Worm (Caenorhabditis elegans) whole organism, young adult: Measurements from ENCODE around the gene F17C11.22.

Experiments
- ceh-27 ChIP-seq: fragments of 200-800 bp; sonication (Bioruptor generic); optimal IDR thresholded peaks from 2 replicates; lab custom pipeline; 2018; ENCODE audit warnings: mild to moderate bottlenecking, missing genetic modification characterization, moderate library complexity, missing compliant biosample characterization
- egl-18 ChIP-seq: fragments of 200-800 bp; sonication (Bioruptor generic); IDR thresholded peaks from 2 replicates; pipeline ENCODE4 v1.3.6; 2022; ENCODE audit warnings: missing genetic modification reagents, missing genetic modification characterization, missing compliant biosample characterization
- egl-44 ChIP-seq: fragments of 200-800 bp; sonication (Bioruptor generic); IDR thresholded peaks from 2 replicates; pipeline ENCODE4 v1.3.6; 2022; ENCODE audit warnings: missing genetic modification reagents, missing genetic modification characterization, missing compliant biosample characterization
- him-1 ChIP-seq: sonication (generic microtip); optimal IDR thresholded peaks from 2 replicates; lab custom pipeline; 2016; ENCODE audit warnings: missing genotype, missing genetic modification reagents, missing genetic modification characterization, missing compliant biosample characterization
- nhr-120 ChIP-seq: fragments of 200-800 bp; sonication (Bioruptor generic); IDR thresholded peaks from 2 replicates; pipeline ENCODE4 v1.3.6; 2022; ENCODE audit warnings: missing genetic modification characterization, missing compliant biosample characterization
- nhr-80 ChIP-seq: sonication (generic microtip); optimal IDR thresholded peaks from 2 replicates; lab custom pipeline; 2016; ENCODE audit warnings: missing genetic modification characterization, missing compliant biosample characterization
- pbrm-1 ChIP-seq: fragments of 200-800 bp; sonication (Bioruptor generic); IDR thresholded peaks from 2 replicates; pipeline ENCODE4 v1.3.6; 2022; ENCODE audit warnings: missing genetic modification reagents, missing genetic modification characterization, missing compliant biosample characterization
- pha-4 ChIP-seq: fragments of 150-350 bp; sonication (generic microtip); optimal IDR thresholded peaks from 2 replicates; lab custom pipeline; 2014; ENCODE audit warnings: missing biosample characterization, missing genetic modification reagents, missing genetic modification characterization
- repo-1 ChIP-seq: sonication (generic microtip); optimal IDR thresholded peaks from 2 replicates; lab custom pipeline; 2017; ENCODE audit warnings: mild to moderate bottlenecking, missing genetic modification characterization, missing compliant biosample characterization
- sdz-38 ChIP-seq: sonication (generic microtip); optimal IDR thresholded peaks from 2 replicates; lab custom pipeline; 2016; ENCODE audit warnings: missing genotype, missing genetic modification characterization, missing compliant biosample characterization
- sea-2 ChIP-seq: fragments of 200-800 bp; sonication (Bioruptor generic); IDR thresholded peaks from 2 replicates; pipeline ENCODE4 v1.3.6; 2022; ENCODE audit warnings: missing genetic modification characterization, missing compliant biosample characterization
- snpc-4 ChIP-seq, 5 experiments: fragments of 150-350 bp in 1 of 5; sonication (generic microtip) in 4 of 5; optimal IDR thresholded peaks; 2 replicates each; lab custom pipeline; 2014 to 2018; ENCODE audit warnings: missing genetic modification characterization in 5 of 5, missing biosample characterization in 3 of 5, antibody characterized with exemption in 2 of 5, mild to moderate bottlenecking in 2 of 5, missing compliant biosample characterization in 2 of 5, missing genotype in 2 of 5, moderate library complexity in 2 of 5, missing genetic modification reagents in 1 of 5
- ztf-25 ChIP-seq: fragments of 200-800 bp; sonication (Bioruptor generic); IDR thresholded peaks from 2 replicates; pipeline ENCODE4 v1.3.6; 2022; ENCODE audit warnings: missing genetic modification reagents, missing genetic modification characterization, missing compliant biosample characterization
- ztf-28 ChIP-seq: fragments of 200-800 bp; sonication (Bioruptor generic); IDR thresholded peaks from 2 replicates; pipeline ENCODE4 v1.3.6; 2022; ENCODE audit warnings: missing genetic modification reagents, missing genetic modification characterization, missing compliant biosample characterization

- TF ChIP-seq egl-18 (no peak), snpc-4 (GFP tag; optimal IDR thresholded peaks at IDR 0.05; lab: Kevin White, UChicago) (no peak), snpc-4 (tag; optimal IDR thresholded peaks at IDR 0.05; lab: Kevin White, UChicago) (peak in 1 of 4 experiments; percentile 23), ztf-25 (no peak), him-1 (no peak), sea-2 (GFP tag; lab: Robert Waterston, UW) (no peak), ztf-28 (no peak), repo-1 (tag; lab: Kevin White, UChicago) (no peak), nhr-80 (tag; lab: Kevin White, UChicago) (peak; percentile 7), egl-44 (GFP tag; lab: Robert Waterston, UW) (no peak), nhr-120 (no peak), pha-4 (tag; lab: Kevin White, UChicago) (no peak), pbrm-1 (GFP tag; lab: Robert Waterston, UW) (peak; percentile 52; the same call in 1 of the 2 replicates), ceh-27 (peak; percentile 67), sdz-38 (tag; lab: Kevin White, UChicago) (no peak)
These were observed 8.5 kb downstream of the F17C11.22 start for ce11 chrV:10961448-10961870.
